Worm (Caenorhabditis elegans) whole organism, L2 larva: Measurements from ENCODE around the gene C15B12.1.

Source experiments
- C34F6.9 ChIP-seq: fragments of 150-350 bp; optimal IDR thresholded peaks from 2 replicates; lab custom pipeline; 2014; ENCODE audit warnings: missing biosample characterization, missing genetic modification characterization
- F13H6.1 ChIP-seq: sonication (generic microtip); optimal IDR thresholded peaks from 2 replicates; lab custom pipeline; 2016; ENCODE audit warnings: missing genetic modification characterization, missing compliant biosample characterization
- R02D3.7 ChIP-seq: fragments of 150-350 bp; optimal IDR thresholded peaks from 2 replicates; lab custom pipeline; 2014; ENCODE audit warnings: missing biosample characterization, missing genetic modification characterization
- Y55F3AM.14 ChIP-seq: fragments of 200-800 bp; sonication (Bioruptor generic); optimal IDR thresholded peaks from 2 replicates; lab custom pipeline; 2018; ENCODE audit warnings: mild to moderate bottlenecking, missing genetic modification characterization, missing compliant biosample characterization
- alr-1 ChIP-seq: fragments of 150-350 bp; optimal IDR thresholded peaks from 2 replicates; lab custom pipeline; 2014; ENCODE audit warnings: missing biosample characterization, missing genetic modification characterization
- blmp-1 ChIP-seq: sonication (generic microtip); optimal IDR thresholded peaks from 2 replicates; lab custom pipeline; 2017; ENCODE audit warnings: missing genetic modification characterization, mild to moderate bottlenecking, missing compliant biosample characterization, antibody characterized with exemption, moderate library complexity; ENCODE audit not compliant: insufficient read depth
- ceh-16 ChIP-seq: fragments of 150-350 bp; optimal IDR thresholded peaks from 2 replicates; lab custom pipeline; 2014; ENCODE audit warnings: missing biosample characterization, missing genetic modification characterization
- ceh-82 ChIP-seq: fragments of 150-350 bp; optimal IDR thresholded peaks from 2 replicates; lab custom pipeline; 2014; ENCODE audit warnings: missing biosample characterization, missing genetic modification characterization
- crh-2 ChIP-seq: sonication (generic microtip); optimal IDR thresholded peaks from 2 replicates; lab custom pipeline; 2017; ENCODE audit warnings: missing biosample characterization, missing genetic modification characterization
- fos-1 ChIP-seq: fragments of 150-350 bp; optimal IDR thresholded peaks from 2 replicates; lab custom pipeline; 2014; ENCODE audit warnings: missing biosample characterization, missing genetic modification characterization
- gmeb-1 ChIP-seq: fragments of 150-350 bp; optimal IDR thresholded peaks from 2 replicates; lab custom pipeline; 2014; ENCODE audit warnings: missing biosample characterization, missing genetic modification characterization
- lsy-2 ChIP-seq, 2 experiments: fragments of 150-350 bp in 1 of 2; sonication (generic microtip) in 1 of 2; optimal IDR thresholded peaks; 2 replicates each; lab custom pipeline; 2014 to 2017; ENCODE audit warnings: missing biosample characterization in 2 of 2, missing genetic modification characterization in 2 of 2
- mab-5 ChIP-seq: fragments of 150-350 bp; optimal IDR thresholded peaks from 2 replicates; lab custom pipeline; 2014; ENCODE audit warnings: missing biosample characterization, missing genetic modification characterization
- nhr-12 ChIP-seq: fragments of 150-350 bp; optimal IDR thresholded peaks from 2 replicates; lab custom pipeline; 2014; ENCODE audit warnings: missing biosample characterization, missing genetic modification characterization
- nhr-23 ChIP-seq: fragments of 150-350 bp; optimal IDR thresholded peaks from 2 replicates; lab custom pipeline; 2014; ENCODE audit warnings: missing biosample characterization, missing genetic modification reagents, missing genetic modification characterization
- nhr-237 ChIP-seq: fragments of 150-350 bp; optimal IDR thresholded peaks from 2 replicates; lab custom pipeline; 2014; ENCODE audit warnings: missing biosample characterization, missing genetic modification characterization
- nhr-25 ChIP-seq: fragments of 150-350 bp; sonication (generic microtip); optimal IDR thresholded peaks from 3 replicates; lab custom pipeline; 2014; ENCODE audit warnings: missing biosample characterization, missing genetic modification characterization
- nhr-6 ChIP-seq: fragments of 150-350 bp; optimal IDR thresholded peaks from 2 replicates; lab custom pipeline; 2014; ENCODE audit warnings: missing biosample characterization, missing genetic modification characterization
- nhr-77 ChIP-seq: fragments of 150-350 bp; optimal IDR thresholded peaks from 2 replicates; lab custom pipeline; 2014; ENCODE audit warnings: missing biosample characterization, missing genetic modification characterization
- sem-4 ChIP-seq: fragments of 150-350 bp; optimal IDR thresholded peaks from 2 replicates; lab custom pipeline; 2014; ENCODE audit warnings: missing biosample characterization, missing genetic modification reagents, missing genetic modification characterization
- skn-1 ChIP-seq: sonication (generic microtip); optimal IDR thresholded peaks from 2 replicates; lab custom pipeline; 2017; ENCODE audit warnings: missing biosample characterization, missing genetic modification characterization
- sma-9 ChIP-seq, 2 experiments: fragments of 150-350 bp in 1 of 2; sonication (generic microtip) in 1 of 2; optimal IDR thresholded peaks; 2 replicates each; lab custom pipeline; 2014 to 2016; ENCODE audit warnings: missing genetic modification characterization in 2 of 2, mild to moderate bottlenecking in 1 of 2, missing biosample characterization in 1 of 2, missing compliant biosample characterization in 1 of 2, missing genetic modification reagents in 1 of 2, moderate library complexity in 1 of 2
- unc-39 ChIP-seq: fragments of 150-350 bp; optimal IDR thresholded peaks from 2 replicates; lab custom pipeline; 2014; ENCODE audit warnings: missing biosample characterization, missing genetic modification characterization
- unc-62 ChIP-seq: fragments of 150-350 bp; optimal IDR thresholded peaks from 2 replicates; lab custom pipeline; 2014; ENCODE audit warnings: missing biosample characterization, missing genetic modification reagents, missing genetic modification characterization
- ztf-1 ChIP-seq: fragments of 200-800 bp; sonication (Bioruptor generic); conservative IDR thresholded peaks from 2 replicates; pipeline ENCODE4 v1.3.6; 2022; ENCODE audit warnings: missing genetic modification characterization, missing compliant biosample characterization

C15B12.1 gene

ce11 chrX:6458001-6458400 lies 18.6 kb upstream of the C15B12.1 start:
- TF ChIP-seq skn-1 (tag; lab: Kevin White, UChicago) (no peak), sma-9 (GFP tag; optimal IDR thresholded peaks at IDR 0.05; lab: Kevin White, UChicago) (peak; percentile 9), sma-9 (tag; optimal IDR thresholded peaks at IDR 0.05; lab: Kevin White, UChicago) (no peak), gmeb-1 (tag; lab: Kevin White, UChicago) (peak; percentile 17)

- peak; percentile 29 for TF ChIP-seq fos-1 (tag; lab: Kevin White, UChicago)
- no peak for TF ChIP-seq sem-4 (tag; lab: Kevin White, UChicago)
Observed at ce11 chrX:6458467-6458866, 18.1 kb upstream of the C15B12.1 start.

ce11 chrX:6460123-6460522 lies 16.5 kb upstream of the C15B12.1 start:
- peak; percentile 44 for TF ChIP-seq fos-1 (tag; lab: Kevin White, UChicago)
- TF ChIP-seq ceh-82 (tag; lab: Kevin White, UChicago): no peak
- TF ChIP-seq crh-2 (tag; lab: Kevin White, UChicago): peak; percentile 5
- TF ChIP-seq, all 48 proteins: peak for 2

ce11 chrX:6461729-6462128 lies 14.9 kb upstream of the C15B12.1 start, which contains the start of gene K04E7.1:
Gene K04E7.1 (plus strand): TSS chrX:6462029.
- TF ChIP-seq nhr-6 (tag; lab: Kevin White, UChicago) (no peak), alr-1 (tag; lab: Kevin White, UChicago) (no peak), nhr-23 (tag; lab: Kevin White, UChicago) (no peak), C34F6.9 (tag; lab: Kevin White, UChicago) (no peak), nhr-237 (tag; lab: Kevin White, UChicago) (no peak), ztf-1 (GFP tag; lab: Robert Waterston, UW) (no peak), nhr-12 (no peak), unc-62 (GFP tag; lab: Kevin White, UChicago) (no peak), nhr-25 (no peak)

- TF ChIP-seq sma-9 (GFP tag; optimal IDR thresholded peaks at IDR 0.05; lab: Kevin White, UChicago) (peak; percentile 34), sma-9 (tag; optimal IDR thresholded peaks at IDR 0.05; lab: Kevin White, UChicago) (no peak), mab-5 (tag; lab: Kevin White, UChicago) (no peak), fos-1 (tag; lab: Kevin White, UChicago) (peak; percentile 55), nhr-77 (tag; lab: Kevin White, UChicago) (no peak), nhr-23 (tag; lab: Kevin White, UChicago) (no peak), skn-1 (tag; lab: Kevin White, UChicago) (no peak), unc-39 (tag; lab: Kevin White, UChicago) (no peak)
Observed at ce11 chrX:6462479-6462878, 14.1 kb upstream of the C15B12.1 start.

ce11 chrX:6462995-6463462 lies 13.6 kb upstream of the C15B12.1 start, which contains the start of gene C15B12.2:
Gene C15B12.2 (plus strand): TSS chrX:6463412.
- peak; percentile 46 for TF ChIP-seq sma-9 (GFP tag; optimal IDR thresholded peaks at IDR 0.05; lab: Kevin White, UChicago)
- no peak for TF ChIP-seq sma-9 (tag; optimal IDR thresholded peaks at IDR 0.05; lab: Kevin White, UChicago)
- TF ChIP-seq R02D3.7 (tag; lab: Kevin White, UChicago): no peak
- TF ChIP-seq unc-39 (tag; lab: Kevin White, UChicago): no peak
- TF ChIP-seq blmp-1 (tag; lab: Kevin White, UChicago): no peak
- TF ChIP-seq fos-1 (tag; lab: Kevin White, UChicago): peak; percentile 71
- TF ChIP-seq crh-2 (tag; lab: Kevin White, UChicago): peak; percentile 31
- TF ChIP-seq, all 48 proteins: peak for 3

- no peak for TF ChIP-seq nhr-6 (tag; lab: Kevin White, UChicago)
- TF ChIP-seq F13H6.1 (tag; lab: Kevin White, UChicago): no peak
- TF ChIP-seq lsy-2 (tag; optimal IDR thresholded peaks at IDR 0.05; lab: Kevin White, UChicago): no peak
- no peak for TF ChIP-seq ceh-16 (tag; lab: Kevin White, UChicago)
Observed at ce11 chrX:6467462-6467861, 9.1 kb upstream of the C15B12.1 start, which contains the start of gene C15B12.3. Gene C15B12.3 (minus strand): TSS chrX:6467562.

- TF ChIP-seq nhr-25 (no peak), ztf-1 (GFP tag; lab: Robert Waterston, UW) (no peak), lsy-2 (tag; optimal IDR thresholded peaks at IDR 0.05; lab: Kevin White, UChicago) (no peak), Y55F3AM.14 (GFP tag; lab: Kevin White, UChicago) (no peak), F13H6.1 (tag; lab: Kevin White, UChicago) (no peak)
Observed at ce11 chrX:6468499-6468898, 8.1 kb upstream of the C15B12.1 start, which contains the start of gene C15B12.9. Gene C15B12.9 (plus strand): TSS chrX:6468799.
